Worm (Caenorhabditis elegans): ENCODE data around the gene F37A4.6.

DNA sequence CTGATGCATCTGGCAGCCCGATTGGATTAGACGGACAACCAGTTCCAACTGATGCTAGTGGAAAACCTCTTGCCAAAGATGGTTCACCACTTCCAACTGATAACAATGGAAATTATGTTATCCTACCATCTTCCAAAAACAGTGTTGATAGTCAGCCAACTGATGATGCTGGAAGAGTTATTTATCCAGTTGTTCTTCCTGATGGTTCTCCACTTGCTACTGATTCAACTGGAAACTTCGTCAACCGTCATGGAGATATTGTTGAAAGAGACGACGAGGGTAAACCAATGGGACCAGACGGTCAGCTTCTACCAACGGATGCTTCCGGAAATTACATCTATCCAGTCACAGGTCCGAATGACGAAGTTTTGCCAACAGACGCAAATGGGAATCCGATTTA lies 51.2 kb downstream of the F37A4.6 start:
- no peak for TF ChIP-seq ama-1 (optimal IDR thresholded peaks at IDR 0.05)
- TF ChIP-seq ztf-11 (tag; optimal IDR thresholded peaks at IDR 0.05): no peak
- no peak for TF ChIP-seq egl-27 (tag; optimal IDR thresholded peaks at IDR 0.05)
- TF ChIP-seq elt-2 (tag; optimal IDR thresholded peaks at IDR 0.05): no peak
- TF ChIP-seq fkh-10 (GFP tag; optimal IDR thresholded peaks at IDR 0.05): no peak
- no peak for TF ChIP-seq nhr-28 (tag; optimal IDR thresholded peaks at IDR 0.05)
- no peak for TF ChIP-seq ztf-4 (tag; optimal IDR thresholded peaks at IDR 0.05)
- TF ChIP-seq lin-39 (tag; optimal IDR thresholded peaks at IDR 0.05): no peak
- no peak for TF ChIP-seq lin-15B (tag; optimal IDR thresholded peaks at IDR 0.05)
- no peak for TF ChIP-seq nfya-1 (tag; optimal IDR thresholded peaks at IDR 0.05; ENCODE audit: insufficient read depth)
- TF ChIP-seq hmg-11 (tag; optimal IDR thresholded peaks at IDR 0.05): no peak
- TF ChIP-seq ceh-9 (tag; optimal IDR thresholded peaks at IDR 0.05): no peak
- no peak for TF ChIP-seq mdl-1 (tag; optimal IDR thresholded peaks at IDR 0.05)
